Fruit fly (Drosophila melanogaster): ENCODE data around the gene CG31064.

CG31064 gene

dm6 chr3R:27203856-27204255 is 35.0 kb downstream of the CG31064 start:
- TF ChIP-seq EcR (GFP tag; optimal IDR thresholded peaks at IDR 0.05) = no peak
- peak; percentile 4 for TF ChIP-seq gl (tag; optimal IDR thresholded peaks at IDR 0.05)
- no peak for TF ChIP-seq rn (GFP tag; IDR thresholded peaks at IDR 0.05)

- no peak for TF ChIP-seq CG12605 (GFP tag; IDR thresholded peaks at IDR 0.05)
- no peak for TF ChIP-seq fd96Ca (GFP tag; IDR thresholded peaks at IDR 0.05)
- no peak for TF ChIP-seq Pif1B (GFP tag; optimal IDR thresholded peaks at IDR 0.05)
Observed at dm6 chr3R:27202330-27202729, 36.6 kb downstream of the CG31064 start.

dm6 chr3R:27201538-27202281 is 37.2 kb downstream of the CG31064 start:
- no peak for TF ChIP-seq Ets98B (GFP tag; IDR thresholded peaks at IDR 0.05)
- peak; percentile 18; the same call in 1 of the 3 replicates for TF ChIP-seq CG4496 (GFP tag; IDR thresholded peaks at IDR 0.05)
- TF ChIP-seq rn (GFP tag; IDR thresholded peaks at IDR 0.05) = no peak
- peak; percentile 19 for TF ChIP-seq Pif1A (GFP tag; optimal IDR thresholded peaks at IDR 0.05)
- peak; percentile 93 for TF ChIP-seq CG8159 (tag; optimal IDR thresholded peaks at IDR 0.05)
- no peak for TF ChIP-seq fd96Ca (GFP tag; IDR thresholded peaks at IDR 0.05)
- peak; percentile 57 for TF ChIP-seq gl (tag; optimal IDR thresholded peaks at IDR 0.05)
- peak; percentile 87 for TF ChIP-seq CG17806 (tag; optimal IDR thresholded peaks at IDR 0.05)
- peak; percentile 79 for TF ChIP-seq D1 (tag; optimal IDR thresholded peaks at IDR 0.05)
- no peak for TF ChIP-seq CG10348 (GFP tag; IDR thresholded peaks at IDR 0.05)
- TF ChIP-seq CG8301 (tag; optimal IDR thresholded peaks at IDR 0.05) = peak; percentile 42
- peak; percentile 81 for TF ChIP-seq CG14655 (GFP tag; optimal IDR thresholded peaks at IDR 0.05)
- peak; percentile 88 for TF ChIP-seq CG15710 (tag; optimal IDR thresholded peaks at IDR 0.05)
- TF ChIP-seq Snoo (tag; optimal IDR thresholded peaks at IDR 0.05) = peak; percentile 71
- no peak for TF ChIP-seq CG32121 (GFP tag; IDR thresholded peaks at IDR 0.05)
- no peak for TF ChIP-seq CG13204 (GFP tag; optimal IDR thresholded peaks at IDR 0.05)
- peak; percentile 40 for TF ChIP-seq Pif1B (GFP tag; optimal IDR thresholded peaks at IDR 0.05)
- TF ChIP-seq CG34367 (tag; optimal IDR thresholded peaks at IDR 0.05) = peak; percentile 76
- TF ChIP-seq CG12605 (GFP tag; IDR thresholded peaks at IDR 0.05) = 0 out of 2 replicates have a peak, but pooled peaks have one; percentile 15
- peak; percentile 92 for TF ChIP-seq CG9948 (tag; optimal IDR thresholded peaks at IDR 0.05)
- TF ChIP-seq EcR (GFP tag; optimal IDR thresholded peaks at IDR 0.05) = peak; percentile 34

- TF ChIP-seq CG8159 (tag; optimal IDR thresholded peaks at IDR 0.05) (peak; percentile 78), EcR (GFP tag; optimal IDR thresholded peaks at IDR 0.05) (no peak), D1 (tag; optimal IDR thresholded peaks at IDR 0.05) (no peak), rn (GFP tag; IDR thresholded peaks at IDR 0.05) (no peak), Pif1B (GFP tag; optimal IDR thresholded peaks at IDR 0.05) (no peak), fd96Ca (GFP tag; IDR thresholded peaks at IDR 0.05) (no peak), CG34367 (tag; optimal IDR thresholded peaks at IDR 0.05) (peak; percentile 11), gl (tag; optimal IDR thresholded peaks at IDR 0.05) (no peak), Pif1A (GFP tag; optimal IDR thresholded peaks at IDR 0.05) (no peak), CG13204 (GFP tag; optimal IDR thresholded peaks at IDR 0.05) (peak; percentile 10), CG32121 (GFP tag; IDR thresholded peaks at IDR 0.05) (no peak), Snoo (tag; optimal IDR thresholded peaks at IDR 0.05) (no peak), CG14655 (GFP tag; optimal IDR thresholded peaks at IDR 0.05) (no peak), CG4496 (GFP tag; IDR thresholded peaks at IDR 0.05) (no peak), CG8301 (tag; optimal IDR thresholded peaks at IDR 0.05) (no peak), CG10348 (GFP tag; IDR thresholded peaks at IDR 0.05) (no peak), CG9948 (tag; optimal IDR thresholded peaks at IDR 0.05) (peak; percentile 46), Ets98B (GFP tag; IDR thresholded peaks at IDR 0.05) (no peak), CG12605 (GFP tag; IDR thresholded peaks at IDR 0.05) (no peak), CG15710 (tag; optimal IDR thresholded peaks at IDR 0.05) (peak; percentile 79), CG17806 (tag; optimal IDR thresholded peaks at IDR 0.05) (peak; percentile 43)
Observed at dm6 chr3R:27198883-27199780, 39.8 kb downstream of the CG31064 start.

- peak; percentile 34 for TF ChIP-seq CG15710 (tag; optimal IDR thresholded peaks at IDR 0.05)
- TF ChIP-seq CG34367 (tag; optimal IDR thresholded peaks at IDR 0.05) = peak; percentile 15
- peak; percentile 67 for TF ChIP-seq CG9948 (tag; optimal IDR thresholded peaks at IDR 0.05)
- TF ChIP-seq CG8301 (tag; optimal IDR thresholded peaks at IDR 0.05) = peak; percentile 30
- TF ChIP-seq Snoo (tag; optimal IDR thresholded peaks at IDR 0.05) = no peak
- TF ChIP-seq CG8159 (tag; optimal IDR thresholded peaks at IDR 0.05) = peak; percentile 68
- no peak for TF ChIP-seq CG4496 (GFP tag; IDR thresholded peaks at IDR 0.05)
- TF ChIP-seq CG14655 (GFP tag; optimal IDR thresholded peaks at IDR 0.05) = peak; percentile 50
- TF ChIP-seq CG17806 (tag; optimal IDR thresholded peaks at IDR 0.05) = peak; percentile 63
- TF ChIP-seq D1 (tag; optimal IDR thresholded peaks at IDR 0.05) = no peak
- no peak for TF ChIP-seq CG32121 (GFP tag; IDR thresholded peaks at IDR 0.05)
- no peak for TF ChIP-seq rn (GFP tag; IDR thresholded peaks at IDR 0.05)
- peak; percentile 46 for TF ChIP-seq Pif1A (GFP tag; optimal IDR thresholded peaks at IDR 0.05)
Observed at dm6 chr3R:27197581-27197980, 41.3 kb downstream of the CG31064 start.

Measured in whole organism, pupa.